Fruit fly (Drosophila melanogaster): ENCODE results near the gene CG43208.

DNA sequence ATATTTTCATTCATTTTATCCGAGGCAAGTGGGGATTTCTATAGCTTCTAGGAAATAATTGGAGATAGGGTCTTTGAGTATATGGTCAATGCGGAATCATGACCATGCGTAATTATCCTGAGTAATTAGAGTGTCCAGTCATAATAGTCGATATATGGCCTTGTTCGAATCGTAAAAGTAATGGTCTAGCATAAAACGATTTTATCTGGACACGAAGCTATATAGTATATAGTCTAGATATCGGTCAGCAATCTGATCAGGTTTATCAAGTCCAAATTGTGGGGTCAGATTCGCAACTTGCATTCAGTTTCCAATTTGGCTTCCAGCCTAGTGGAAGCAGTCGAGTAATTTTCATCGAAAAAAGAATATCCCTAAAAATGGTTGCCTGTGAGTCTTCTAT is 878 bp upstream of the CG43208 start, which contains the start of gene CG32473:
- TF ChIP-seq psq (GFP tag; optimal IDR thresholded peaks at IDR 0.05) (no peak), Abd-B (GFP tag; optimal IDR thresholded peaks at IDR 0.05) (no peak), usp (GFP tag; optimal IDR thresholded peaks at IDR 0.05) (no peak), Sp1 (GFP tag; optimal IDR thresholded peaks at IDR 0.05) (no peak), CG32264 (GFP tag; optimal IDR thresholded peaks at IDR 0.05) (no peak), lola (GFP tag; optimal IDR thresholded peaks at IDR 0.05) (no peak), rgr (GFP tag; optimal IDR thresholded peaks at IDR 0.05) (no peak), pan (optimal IDR thresholded peaks at IDR 0.05) (no peak), fru (GFP tag; optimal IDR thresholded peaks at IDR 0.05) (no peak)

Measured in whole organism, wandering third instar larva.